Worm (Caenorhabditis elegans) whole organism, L1 larva: ENCODE results near the gene rab-19.

ENCODE experiments used
- F16B12.6 ChIP-seq: fragments of 150-350 bp; optimal IDR thresholded peaks from 2 replicates; lab custom pipeline; 2014; ENCODE audit warnings: missing biosample characterization, missing genetic modification characterization
- aha-1 ChIP-seq: fragments of 150-350 bp; optimal IDR thresholded peaks from 2 replicates; lab custom pipeline; 2014; ENCODE audit warnings: missing biosample characterization, missing genetic modification characterization
- aly-2 ChIP-seq: fragments of 150-350 bp; optimal IDR thresholded peaks from 2 replicates; lab custom pipeline; 2014; ENCODE audit warnings: missing biosample characterization, missing genetic modification characterization
- blmp-1 ChIP-seq: fragments of 150-350 bp; optimal IDR thresholded peaks from 2 replicates; lab custom pipeline; 2014; ENCODE audit warnings: missing biosample characterization, missing genetic modification characterization
- ceh-63 ChIP-seq: fragments of 200-800 bp; sonication (Bioruptor generic); optimal IDR thresholded peaks from 2 replicates; lab custom pipeline; 2018; ENCODE audit warnings: mild to moderate bottlenecking, missing genetic modification characterization, missing compliant biosample characterization
- ceh-88 ChIP-seq: fragments of 200-800 bp; sonication (Bioruptor generic); IDR thresholded peaks from 2 replicates; pipeline ENCODE4 v1.3.6; 2022; ENCODE audit warnings: missing genetic modification characterization, missing compliant biosample characterization
- ces-1 ChIP-seq: fragments of 150-350 bp; optimal IDR thresholded peaks from 2 replicates; lab custom pipeline; 2014; ENCODE audit warnings: missing biosample characterization, missing genetic modification reagents, missing genetic modification characterization
- dpl-1 ChIP-seq, 3 experiments: fragments of 150-350 bp in 2 of 3; sonication (generic microtip) in 1 of 3; optimal IDR thresholded peaks; 2 replicates each; lab custom pipeline; 2014 to 2017; ENCODE audit warnings: missing biosample characterization in 3 of 3, missing genetic modification characterization in 3 of 3, missing genetic modification reagents in 3 of 3
- efl-1 ChIP-seq, 4 experiments: fragments of 150-350 bp; optimal IDR thresholded peaks in 3 of 4; peaks in 1 of 4; 1 replicate in 1 of 4; 2 replicates in 3 of 4; lab custom pipeline; 2014; ENCODE audit warnings: missing biosample characterization in 2 of 4, missing genetic modification characterization in 2 of 4, missing genetic modification reagents in 2 of 4
- efl-3 ChIP-seq: fragments of 200-800 bp; sonication (Bioruptor generic); optimal IDR thresholded peaks from 2 replicates; lab custom pipeline; 2018; ENCODE audit warnings: mild to moderate bottlenecking, missing genetic modification characterization, missing compliant biosample characterization
- egl-27 ChIP-seq, 2 experiments: fragments of 150-350 bp in 1 of 2; sonication (generic microtip); optimal IDR thresholded peaks; 3 replicates each; lab custom pipeline; 2017 to 2018; ENCODE audit warnings: missing biosample characterization in 2 of 2, missing genetic modification characterization in 2 of 2, missing genetic modification reagents in 2 of 2
- elt-2 ChIP-seq: sonication (generic microtip); optimal IDR thresholded peaks from 2 replicates; lab custom pipeline; 2016; ENCODE audit warnings: missing genetic modification characterization, mild to moderate bottlenecking, inconsistent platforms, missing compliant biosample characterization, missing genetic modification reagents
- elt-3 ChIP-seq, 6 experiments: fragments of 150-350 bp in 1 of 6; sonication (generic microtip); optimal IDR thresholded peaks; 2 replicates each; lab custom pipeline; 2017 to 2018; ENCODE audit warnings: missing biosample characterization in 6 of 6, missing genetic modification characterization in 6 of 6, inconsistent platforms in 1 of 6
- fkh-8 ChIP-seq: sonication (generic microtip); optimal IDR thresholded peaks from 2 replicates; lab custom pipeline; 2016; ENCODE audit warnings: mild to moderate bottlenecking, missing genetic modification characterization, missing compliant biosample characterization
- fos-1 ChIP-seq: fragments of 150-350 bp; optimal IDR thresholded peaks from 2 replicates; lab custom pipeline; 2014; ENCODE audit warnings: missing biosample characterization, missing genetic modification characterization
- hlh-17 ChIP-seq: fragments of 200-800 bp; sonication (Bioruptor generic); optimal IDR thresholded peaks from 2 replicates; lab custom pipeline; 2018; ENCODE audit warnings: missing genetic modification characterization, mild to moderate bottlenecking, missing compliant biosample characterization, moderate library complexity, borderline replicate concordance
- hlh-4 ChIP-seq: sonication (generic microtip); optimal IDR thresholded peaks from 2 replicates; lab custom pipeline; 2016; ENCODE audit warnings: mild to moderate bottlenecking, missing genetic modification characterization, missing compliant biosample characterization
- hpl-2 ChIP-seq: fragments of 150-350 bp; optimal IDR thresholded peaks from 2 replicates; lab custom pipeline; 2014; ENCODE audit warnings: missing biosample characterization, missing genetic modification reagents, missing genetic modification characterization
- irx-1 ChIP-seq: sonication (generic microtip); optimal IDR thresholded peaks from 2 replicates; lab custom pipeline; 2016; ENCODE audit warnings: missing genetic modification characterization, missing compliant biosample characterization
- jun-1 ChIP-seq: fragments of 150-350 bp; optimal IDR thresholded peaks from 2 replicates; lab custom pipeline; 2014; ENCODE audit warnings: missing biosample characterization, missing genetic modification reagents, missing genetic modification characterization
- lin-13 ChIP-seq: fragments of 150-350 bp; optimal IDR thresholded peaks from 2 replicates; lab custom pipeline; 2014; ENCODE audit warnings: missing biosample characterization, missing genetic modification reagents, missing genetic modification characterization
- lin-14 ChIP-seq: fragments of 200-800 bp; sonication (Bioruptor generic); optimal IDR thresholded peaks from 2 replicates; lab custom pipeline; 2018; ENCODE audit warnings: mild to moderate bottlenecking, missing genetic modification characterization, moderate library complexity, missing compliant biosample characterization
- lin-15B ChIP-seq: fragments of 150-350 bp; sonication (generic microtip); optimal IDR thresholded peaks from 3 replicates; lab custom pipeline; 2014; ENCODE audit warnings: missing biosample characterization, missing genetic modification characterization
- lin-39 ChIP-seq: fragments of 150-350 bp; optimal IDR thresholded peaks from 2 replicates; lab custom pipeline; 2014; ENCODE audit warnings: missing biosample characterization, missing genetic modification reagents, missing genetic modification characterization
- mab-9 ChIP-seq: fragments of 200-800 bp; sonication (Bioruptor generic); IDR thresholded peaks from 2 replicates; pipeline ENCODE4 v1.3.6; 2022; ENCODE audit warnings: missing genetic modification reagents, missing genetic modification characterization, missing compliant biosample characterization
- mef-2 ChIP-seq: fragments of 150-350 bp; optimal IDR thresholded peaks from 2 replicates; lab custom pipeline; 2014; ENCODE audit warnings: missing biosample characterization, missing genetic modification characterization
- mep-1 ChIP-seq: fragments of 150-350 bp; optimal IDR thresholded peaks from 2 replicates; lab custom pipeline; 2014; ENCODE audit warnings: missing biosample characterization, missing genetic modification characterization
- nhr-20 ChIP-seq: sonication (generic microtip); optimal IDR thresholded peaks from 2 replicates; lab custom pipeline; 2016; ENCODE audit warnings: mild to moderate bottlenecking, missing genetic modification characterization, missing compliant biosample characterization
- nhr-47 ChIP-seq: sonication (generic microtip); optimal IDR thresholded peaks from 2 replicates; lab custom pipeline; 2016; ENCODE audit warnings: mild to moderate bottlenecking, missing genetic modification characterization, moderate library complexity, missing compliant biosample characterization
- nhr-77 ChIP-seq: fragments of 150-350 bp; optimal IDR thresholded peaks from 2 replicates; lab custom pipeline; 2014; ENCODE audit warnings: missing biosample characterization, missing genetic modification characterization
- nhr-85 ChIP-seq: sonication (generic microtip); peaks from one replicate; lab custom pipeline; 2016; ENCODE audit warnings: missing genetic modification characterization, inconsistent platforms, missing compliant biosample characterization
- pax-3 ChIP-seq: fragments of 200-800 bp; sonication (Bioruptor generic); optimal IDR thresholded peaks from 2 replicates; lab custom pipeline; 2018; ENCODE audit warnings: mild to moderate bottlenecking, missing genetic modification characterization, moderate library complexity, missing compliant biosample characterization
- pqm-1 ChIP-seq: sonication (generic microtip); optimal IDR thresholded peaks from 3 replicates; lab custom pipeline; 2017; ENCODE audit warnings: missing biosample characterization, missing genetic modification characterization
- skn-1 ChIP-seq: fragments of 150-350 bp; optimal IDR thresholded peaks from 2 replicates; lab custom pipeline; 2014; ENCODE audit warnings: missing biosample characterization, missing genetic modification characterization
- snpc-4 ChIP-seq: fragments of 150-350 bp; optimal IDR thresholded peaks from 2 replicates; lab custom pipeline; 2014; ENCODE audit warnings: missing biosample characterization, missing genetic modification characterization
- sox-4 ChIP-seq: sonication (generic microtip); optimal IDR thresholded peaks from 2 replicates; lab custom pipeline; 2016; ENCODE audit warnings: missing genetic modification characterization, missing compliant biosample characterization
- sup-37 ChIP-seq: fragments of 200-800 bp; sonication (Bioruptor generic); optimal IDR thresholded peaks from 2 replicates; lab custom pipeline; 2018; ENCODE audit warnings: mild to moderate bottlenecking, missing genetic modification characterization, missing compliant biosample characterization
- tbx-2 ChIP-seq: sonication (generic microtip); optimal IDR thresholded peaks from 2 replicates; lab custom pipeline; 2016; ENCODE audit warnings: missing genetic modification characterization, missing compliant biosample characterization
- tlp-1 ChIP-seq: fragments of 150-350 bp; optimal IDR thresholded peaks from 2 replicates; lab custom pipeline; 2014; ENCODE audit warnings: missing biosample characterization, missing genetic modification characterization
- unc-130 ChIP-seq: fragments of 150-350 bp; optimal IDR thresholded peaks from 2 replicates; lab custom pipeline; 2017; ENCODE audit warnings: missing biosample characterization, missing genetic modification characterization, inconsistent platforms
- unc-86 ChIP-seq: sonication (generic microtip); optimal IDR thresholded peaks from 2 replicates; lab custom pipeline; 2016; ENCODE audit warnings: missing genetic modification characterization, missing compliant biosample characterization
- unc-98 ChIP-seq: fragments of 200-800 bp; sonication (Bioruptor generic); IDR thresholded peaks from 2 replicates; pipeline ENCODE4 v1.3.6; 2022; ENCODE audit warnings: missing genetic modification characterization, missing compliant biosample characterization

Gene rab-19

ce11 chrIV:13386043-13386442 lies 1.9 kb upstream of the rab-19 start, which contains the start of the genes Y62E10A.20, Y62E10A.23 and mdt-9 (continued):
- peak in 2 of 6 experiments; percentile 39 to 61 for TF ChIP-seq elt-3 (tag; optimal IDR thresholded peaks at IDR 0.05; lab: Kevin White, UChicago)
- peak; percentile 77 for TF ChIP-seq fkh-8 (tag; lab: Kevin White, UChicago)
- TF ChIP-seq pax-3 (tag; lab: Kevin White, UChicago), result peak; percentile 31
- no peak for TF ChIP-seq egl-27 (tag; optimal IDR thresholded peaks at IDR 0.05; lab: Kevin White, UChicago)
- TF ChIP-seq irx-1 (tag; lab: Kevin White, UChicago), result peak; percentile 54
- TF ChIP-seq sup-37 (GFP tag; lab: Kevin White, UChicago), result no peak
- TF ChIP-seq nhr-77 (tag; lab: Kevin White, UChicago), result peak; percentile 41
- TF ChIP-seq unc-86 (tag; lab: Kevin White, UChicago), result peak; percentile 69
- TF ChIP-seq nhr-85, result peak; percentile 78
- TF ChIP-seq efl-1 (optimal IDR thresholded peaks at IDR 0.05; lab: Kevin White, UChicago), result peak; percentile 75 to 76
- TF ChIP-seq efl-1 (GFP tag; optimal IDR thresholded peaks at IDR 0.05 in 1 of 2; lab: Kevin White, UChicago), result peak; percentile 70 to 97
- TF ChIP-seq lin-15B (tag; lab: Kevin White, UChicago), result peak; percentile 89
- peak; percentile 42 for TF ChIP-seq aly-2
- TF ChIP-seq skn-1 (tag; lab: Kevin White, UChicago), result peak; percentile 90
- TF ChIP-seq elt-2 (tag; lab: Kevin White, UChicago), result peak; percentile 12
- peak; percentile 47 for TF ChIP-seq hpl-2 (GFP tag; lab: Kevin White, UChicago)
- peak; percentile 76 for TF ChIP-seq lin-14 (GFP tag; lab: Kevin White, UChicago)
- peak; percentile 67 for TF ChIP-seq mep-1 (tag; lab: Kevin White, UChicago)
- peak; percentile 75 for TF ChIP-seq blmp-1
- peak; percentile 64 for TF ChIP-seq jun-1 (tag; lab: Kevin White, UChicago)
- no peak for TF ChIP-seq aha-1
- TF ChIP-seq tbx-2 (tag; lab: Kevin White, UChicago), result peak; percentile 75
- no peak for TF ChIP-seq pqm-1 (tag; lab: Kevin White, UChicago)
- peak; percentile 79 for TF ChIP-seq lin-13 (GFP tag; lab: Kevin White, UChicago)
- peak; percentile 58 for TF ChIP-seq lin-39 (tag; lab: Kevin White, UChicago)
- no peak for TF ChIP-seq hlh-17 (GFP tag; lab: Kevin White, UChicago)
- TF ChIP-seq snpc-4 (tag; lab: Kevin White, UChicago), result peak; percentile 28
- no peak for TF ChIP-seq ceh-63 (GFP tag; lab: Kevin White, UChicago)
- TF ChIP-seq nhr-20 (tag; lab: Kevin White, UChicago), result peak; percentile 72
- no peak for TF ChIP-seq ces-1 (GFP tag; lab: Kevin White, UChicago)
- TF ChIP-seq nhr-47 (tag; lab: Kevin White, UChicago), result peak; percentile 84
- no peak for TF ChIP-seq efl-3 (GFP tag; lab: Kevin White, UChicago)
- no peak for TF ChIP-seq mab-9 (GFP tag; lab: Robert Waterston, UW)
- TF ChIP-seq unc-130, result peak; percentile 90
- peak; percentile 18 for TF ChIP-seq sox-4 (tag; lab: Kevin White, UChicago)
- TF ChIP-seq fos-1 (tag; lab: Kevin White, UChicago), result peak; percentile 67
- no peak for TF ChIP-seq unc-98
- TF ChIP-seq, all 84 proteins: peak for 48

ce11 chrIV:13381823-13382222 lies 2.4 kb downstream of the rab-19 start, which contains the start of gene emc-3:
emc-3 (minus strand) TSS chrIV:13381923.
- TF ChIP-seq tlp-1 (tag; lab: Kevin White, UChicago) (no peak), F16B12.6 (tag; lab: Kevin White, UChicago) (no peak), lin-14 (GFP tag; lab: Kevin White, UChicago) (no peak), dpl-1 (GFP tag; optimal IDR thresholded peaks at IDR 0.05; lab: Kevin White, UChicago) (no peak), fkh-8 (tag; lab: Kevin White, UChicago) (no peak), elt-3 (tag; optimal IDR thresholded peaks at IDR 0.05; lab: Kevin White, UChicago) (no peak), unc-130 (no peak), snpc-4 (tag; lab: Kevin White, UChicago) (no peak), hlh-4 (no peak), mef-2 (tag; lab: Kevin White, UChicago) (no peak), ceh-88 (GFP tag; lab: Robert Waterston, UW) (no peak)
- TF ChIP-seq, all 84 proteins: peak for 0
